Worm (Caenorhabditis elegans): Measurements from ENCODE around the gene M01H9.3.

DNA sequence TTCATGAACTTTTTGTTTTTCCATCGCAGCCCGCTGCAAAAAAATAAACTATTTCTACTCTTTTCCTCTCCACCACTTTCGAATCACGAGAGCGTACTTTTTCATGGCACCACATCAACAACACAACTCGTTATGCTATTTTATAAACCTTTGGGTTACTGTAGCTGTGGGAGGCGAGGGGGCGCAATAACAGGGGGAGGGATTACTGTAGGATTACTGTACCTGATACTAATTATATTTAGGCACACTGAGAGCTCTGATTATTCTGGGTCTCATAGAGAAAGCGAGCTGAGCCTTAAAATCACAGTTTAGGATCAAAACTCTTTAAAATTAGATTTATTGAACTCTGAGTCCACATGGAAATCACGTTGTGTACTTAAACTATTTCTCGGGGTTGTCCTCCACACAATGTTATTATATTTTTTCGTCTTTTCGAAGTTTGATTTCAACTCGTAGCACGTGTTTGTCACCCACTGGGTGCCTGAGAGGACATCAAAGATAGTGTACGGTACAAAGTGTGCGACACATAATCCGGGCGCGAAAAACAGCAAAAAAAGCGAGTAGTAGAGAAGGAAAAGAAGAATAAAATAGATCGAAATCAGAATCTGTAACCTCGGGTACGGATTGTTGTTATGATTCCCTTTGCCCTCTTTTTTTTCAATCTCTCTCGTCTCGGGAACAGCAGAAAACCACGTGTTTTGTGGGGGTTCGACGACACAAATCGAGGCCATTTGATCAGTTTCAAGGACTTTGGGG, 4.3 kb downstream of the M01H9.3 start:
- TF ChIP-seq skn-1 (tag; optimal IDR thresholded peaks at IDR 0.05): no peak
- TF ChIP-seq ama-1 (optimal IDR thresholded peaks at IDR 0.05): no peak
- peak; percentile 2 for TF ChIP-seq egl-27 (tag; optimal IDR thresholded peaks at IDR 0.05)
- no peak for TF ChIP-seq nhr-237 (tag; optimal IDR thresholded peaks at IDR 0.05)
- no peak for TF ChIP-seq fos-1 (tag; optimal IDR thresholded peaks at IDR 0.05)
- no peak for TF ChIP-seq dmd-4 (tag; optimal IDR thresholded peaks at IDR 0.05)
- TF ChIP-seq ZK546.5 (tag; optimal IDR thresholded peaks at IDR 0.05): no peak
- peak; percentile 52 for TF ChIP-seq mdl-1 (tag; optimal IDR thresholded peaks at IDR 0.05)
- no peak for TF ChIP-seq lin-39 (tag; optimal IDR thresholded peaks at IDR 0.05)
- no peak for TF ChIP-seq unc-39 (tag; optimal IDR thresholded peaks at IDR 0.05)

All from whole organism, L2 larva.